Fruit fly (Drosophila melanogaster) whole organism, prepupa: Measurements from ENCODE around the gene CG17929.
A peak's percentile ranks its signal among the peaks of the same experiment; 100 is the strongest.

Source experiments
- CG10631 ChIP-seq: fragments of 200-800 bp; sonication (Bioruptor generic); optimal IDR thresholded peaks from 2 replicates; lab custom pipeline; 2016; ENCODE audit warnings: missing biosample characterization, missing genetic modification characterization
- CG10669 ChIP-seq: fragments of 200-800 bp; sonication (Bioruptor generic); optimal IDR thresholded peaks from 3 replicates; lab custom pipeline; 2018; ENCODE audit warnings: missing biosample characterization, mild to moderate bottlenecking, missing genetic modification characterization, moderate library complexity
- CG11294 ChIP-seq: fragments of 200-800 bp; sonication (Bioruptor generic); IDR thresholded peaks from 2 replicates; pipeline ENCODE4 v1.3.6; 2022; ENCODE audit warnings: missing biosample characterization, missing genetic modification characterization
- CG11762 ChIP-seq: fragments of 200-800 bp; sonication (Bioruptor generic); optimal IDR thresholded peaks from 3 replicates; lab custom pipeline; 2016; ENCODE audit warnings: missing biosample characterization, missing genetic modification characterization; ENCODE audit not compliant: insufficient read depth
- CG15336 ChIP-seq: fragments of 200-800 bp; sonication (Bioruptor generic); IDR thresholded peaks from 2 replicates; pipeline ENCODE4 v1.3.6; 2022; ENCODE audit warnings: missing biosample characterization, missing genetic modification characterization
- CG16779 ChIP-seq: fragments of 200-800 bp; sonication (Bioruptor generic); optimal IDR thresholded peaks from 3 replicates; lab custom pipeline; 2017; ENCODE audit warnings: missing biosample characterization, mild to moderate bottlenecking, missing genetic modification characterization
- CG31627 ChIP-seq: fragments of 200-800 bp; sonication (Bioruptor generic); optimal IDR thresholded peaks from 3 replicates; lab custom pipeline; 2016; ENCODE audit warnings: missing biosample characterization, missing genetic modification characterization
- CG32006 ChIP-seq: fragments of 200-800 bp; sonication (Bioruptor generic); optimal IDR thresholded peaks from 3 replicates; lab custom pipeline; 2017; ENCODE audit warnings: missing biosample characterization, mild to moderate bottlenecking, missing genetic modification characterization
- CG34406 ChIP-seq: fragments of 200-800 bp; sonication (Bioruptor generic); optimal IDR thresholded peaks from 3 replicates; lab custom pipeline; 2016; ENCODE audit warnings: missing biosample characterization, missing genetic modification characterization
- CG3919 ChIP-seq: fragments of 200-800 bp; sonication (Bioruptor generic); optimal IDR thresholded peaks from 3 replicates; lab custom pipeline; 2016; ENCODE audit warnings: missing biosample characterization, missing genetic modification characterization
- CG4318 ChIP-seq: fragments of 200-800 bp; sonication (Bioruptor generic); optimal IDR thresholded peaks from 3 replicates; lab custom pipeline; 2017; ENCODE audit warnings: missing biosample characterization, mild to moderate bottlenecking, missing genetic modification characterization
- CG6163 ChIP-seq: fragments of 200-800 bp; sonication (Bioruptor generic); IDR thresholded peaks from 3 replicates; pipeline ENCODE4 v1.3.6; 2022; ENCODE audit warnings: missing biosample characterization, missing genetic modification characterization
- CG6276 ChIP-seq: fragments of 200-800 bp; sonication (Bioruptor generic); optimal IDR thresholded peaks from 2 replicates; lab custom pipeline; 2017; ENCODE audit warnings: missing biosample characterization, mild to moderate bottlenecking, missing genetic modification characterization
- CG6792 ChIP-seq: fragments of 200-800 bp; sonication (Bioruptor generic); optimal IDR thresholded peaks from 3 replicates; lab custom pipeline; 2016; ENCODE audit warnings: missing biosample characterization, missing genetic modification characterization
- CG6854 ChIP-seq: fragments of 200-800 bp; sonication (Bioruptor generic); optimal IDR thresholded peaks from 2 replicates; lab custom pipeline; 2017; ENCODE audit warnings: missing biosample characterization, mild to moderate bottlenecking, missing genetic modification characterization
- CG7368 ChIP-seq: fragments of 200-800 bp; sonication (Bioruptor generic); optimal IDR thresholded peaks from 3 replicates; lab custom pipeline; 2016; ENCODE audit warnings: missing biosample characterization, missing genetic modification characterization
- CG8119 ChIP-seq: fragments of 200-800 bp; sonication (Bioruptor generic); IDR thresholded peaks from 3 replicates; pipeline ENCODE4 v1.3.6; 2022; ENCODE audit warnings: missing biosample characterization, missing genetic modification characterization
- Eip75B ChIP-seq: fragments of 200-800 bp; sonication (Bioruptor generic); optimal IDR thresholded peaks from 3 replicates; lab custom pipeline; 2016; ENCODE audit warnings: missing biosample characterization, missing genetic modification characterization
- Eip78C ChIP-seq: fragments of 200-800 bp; sonication (Bioruptor generic); peaks from one replicate; lab custom pipeline; 2016; ENCODE audit warnings: missing biosample characterization, missing genetic modification characterization
- Ets21C ChIP-seq: fragments of 200-800 bp; sonication (Bioruptor generic); optimal IDR thresholded peaks from 3 replicates; lab custom pipeline; 2016; ENCODE audit warnings: missing biosample characterization, missing genetic modification characterization
- Ets96B ChIP-seq: fragments of 200-800 bp; optimal IDR thresholded peaks from 2 replicates; lab custom pipeline; 2019; ENCODE audit warnings: missing biosample characterization, mild to moderate bottlenecking, missing genetic modification characterization, moderate library complexity
- Gug ChIP-seq: fragments of 200-800 bp; sonication (Bioruptor generic); IDR thresholded peaks from 2 replicates; pipeline ENCODE4 v1.3.6; 2022; ENCODE audit warnings: missing biosample characterization, missing genetic modification characterization
- Hr38 ChIP-seq: sonication (Bioruptor generic); optimal IDR thresholded peaks from 2 replicates; lab custom pipeline; 2016; ENCODE audit warnings: missing biosample characterization, missing genetic modification characterization
- Hr4 ChIP-seq: fragments of 200-800 bp; sonication (Bioruptor generic); optimal IDR thresholded peaks from 3 replicates; lab custom pipeline; 2016; ENCODE audit warnings: missing biosample characterization, missing genetic modification characterization
- Lpt ChIP-seq: fragments of 200-800 bp; sonication (Bioruptor generic); optimal IDR thresholded peaks from 3 replicates; lab custom pipeline; 2016; ENCODE audit warnings: missing biosample characterization, missing genetic modification characterization
- Met ChIP-seq: fragments of 200-800 bp; sonication (Bioruptor generic); optimal IDR thresholded peaks from 3 replicates; lab custom pipeline; 2016; ENCODE audit warnings: missing biosample characterization, missing genetic modification characterization
- OdsH ChIP-seq: fragments of 200-800 bp; sonication (Bioruptor generic); optimal IDR thresholded peaks from 3 replicates; lab custom pipeline; 2016; ENCODE audit warnings: missing biosample characterization, missing genetic modification characterization
- Smox ChIP-seq: fragments of 200-800 bp; sonication (Bioruptor generic); optimal IDR thresholded peaks from 3 replicates; lab custom pipeline; 2016; ENCODE audit warnings: missing biosample characterization, missing genetic modification characterization
- Sox102F ChIP-seq: fragments of 200-800 bp; sonication (Bioruptor generic); optimal IDR thresholded peaks from 2 replicates; lab custom pipeline; 2016; ENCODE audit warnings: missing biosample characterization, mild to moderate bottlenecking, missing genetic modification characterization
- Sox14 ChIP-seq: fragments of 200-800 bp; sonication (Bioruptor generic); optimal IDR thresholded peaks from 3 replicates; lab custom pipeline; 2016; ENCODE audit warnings: missing biosample characterization, missing genetic modification characterization
- Sox15 ChIP-seq: fragments of 200-800 bp; sonication (Bioruptor generic); optimal IDR thresholded peaks from 3 replicates; lab custom pipeline; 2016; ENCODE audit warnings: missing biosample characterization, missing genetic modification characterization
- achi ChIP-seq: fragments of 200-800 bp; sonication (Bioruptor generic); optimal IDR thresholded peaks from 3 replicates; lab custom pipeline; 2016; ENCODE audit warnings: missing biosample characterization, missing genetic modification characterization
- acj6 ChIP-seq: fragments of 200-800 bp; sonication (Bioruptor generic); optimal IDR thresholded peaks from 3 replicates; lab custom pipeline; 2016; ENCODE audit warnings: missing biosample characterization, missing genetic modification characterization
- cyc ChIP-seq: fragments of 200-800 bp; sonication (Bioruptor generic); optimal IDR thresholded peaks from 3 replicates; lab custom pipeline; 2016; ENCODE audit warnings: missing biosample characterization, missing genetic modification characterization
- dsx ChIP-seq: fragments of 200-800 bp; optimal IDR thresholded peaks from 3 replicates; lab custom pipeline; 2019; ENCODE audit warnings: missing biosample characterization, mild to moderate bottlenecking, missing genetic modification characterization, moderate library complexity; ENCODE audit not compliant: poor library complexity, severe bottlenecking
- eg ChIP-seq: fragments of 200-800 bp; sonication (Bioruptor generic); IDR thresholded peaks from 3 replicates; pipeline ENCODE4 v1.3.6; 2022; ENCODE audit warnings: missing biosample characterization, missing genetic modification characterization
- esn ChIP-seq: fragments of 200-800 bp; sonication (Bioruptor generic); optimal IDR thresholded peaks from 2 replicates; lab custom pipeline; 2016; ENCODE audit warnings: missing biosample characterization, mild to moderate bottlenecking, missing genetic modification characterization, moderate library complexity
- fd59A ChIP-seq: fragments of 200-800 bp; sonication (Bioruptor generic); optimal IDR thresholded peaks from 2 replicates; lab custom pipeline; 2017; ENCODE audit warnings: missing biosample characterization, mild to moderate bottlenecking, missing genetic modification characterization, missing genetic modification reagents
- fkh ChIP-seq: fragments of 200-800 bp; sonication (Bioruptor generic); optimal IDR thresholded peaks from 3 replicates; lab custom pipeline; 2017; ENCODE audit warnings: missing biosample characterization, mild to moderate bottlenecking, missing genetic modification characterization, moderate library complexity
- lz ChIP-seq: fragments of 200-800 bp; sonication (Bioruptor generic); optimal IDR thresholded peaks from 3 replicates; lab custom pipeline; 2016; ENCODE audit warnings: missing biosample characterization, missing genetic modification characterization
- net ChIP-seq: fragments of 200-800 bp; sonication (Bioruptor generic); optimal IDR thresholded peaks from 3 replicates; lab custom pipeline; 2016; ENCODE audit warnings: missing biosample characterization, missing genetic modification characterization
- pdm3 ChIP-seq: fragments of 200-800 bp; sonication (Bioruptor generic); optimal IDR thresholded peaks from 3 replicates; lab custom pipeline; 2016; ENCODE audit warnings: missing biosample characterization, missing genetic modification characterization
- salr ChIP-seq, 2 experiments: fragments of 200-800 bp; sonication (Bioruptor generic); optimal IDR thresholded peaks; 3 replicates each; lab custom pipeline; 2016 to 2018; ENCODE audit warnings: missing biosample characterization in 2 of 2, missing genetic modification characterization in 2 of 2, mild to moderate bottlenecking in 1 of 2
- ss ChIP-seq, 2 experiments: fragments of 200-800 bp; sonication (Bioruptor generic); optimal IDR thresholded peaks; 2 replicates in 1 of 2; 3 replicates in 1 of 2; lab custom pipeline; 2017 to 2018; ENCODE audit warnings: mild to moderate bottlenecking in 2 of 2, missing biosample characterization in 2 of 2, missing genetic modification characterization in 2 of 2, moderate library complexity in 1 of 2
- topi ChIP-seq: fragments of 200-800 bp; sonication (Bioruptor generic); optimal IDR thresholded peaks from 3 replicates; lab custom pipeline; 2016; ENCODE audit warnings: missing biosample characterization, missing genetic modification characterization
- vri ChIP-seq: fragments of 200-800 bp; sonication (Bioruptor generic); optimal IDR thresholded peaks from 3 replicates; lab custom pipeline; 2016; ENCODE audit warnings: missing biosample characterization, mild to moderate bottlenecking, missing genetic modification characterization

CG17929 gene

dm6 chr3R:16335438-16336073 lies 10.3 kb downstream of the CG17929 start (continued):
- no peak for TF ChIP-seq OdsH (GFP tag; lab: Kevin White, UChicago)
- no peak for TF ChIP-seq CG6792 (GFP tag; lab: Kevin White, UChicago)
- TF ChIP-seq Hr38 (GFP tag; lab: Kevin White, UChicago), result no peak
- TF ChIP-seq eg, result 0 out of 3 replicates have a peak, but pooled peaks have one; percentile 20
- peak in 1 of 2 experiments; percentile 28 for TF ChIP-seq ss (GFP tag; optimal IDR thresholded peaks at IDR 0.05; lab: Kevin White, UChicago)
- no peak for TF ChIP-seq Sox15
- no peak for TF ChIP-seq Eip75B (GFP tag; lab: Kevin White, UChicago)
- no peak for TF ChIP-seq Ets21C
- no peak for TF ChIP-seq salr (GFP tag; optimal IDR thresholded peaks at IDR 0.05; lab: Kevin White, UChicago)
- no peak for TF ChIP-seq CG10669 (GFP tag; lab: Kevin White, UChicago)
- TF ChIP-seq CG6854 (GFP tag; lab: Kevin White, UChicago), result no peak
- 0 out of 3 replicates have a peak, but pooled peaks have one; percentile 10 for TF ChIP-seq CG6163 (GFP tag; lab: Robert Waterston, UW)

- peak; percentile 62 for TF ChIP-seq lz (GFP tag; lab: Kevin White, UChicago)
- TF ChIP-seq CG3919 (GFP tag; lab: Kevin White, UChicago), result peak; percentile 18
- peak; percentile 55; the same call in 2 of the 3 replicates for TF ChIP-seq CG8119
- peak; percentile 66 for TF ChIP-seq esn
- no peak for TF ChIP-seq CG11294 (GFP tag; lab: Robert Waterston, UW)
- peak; percentile 70 for TF ChIP-seq CG4318 (GFP tag; lab: Kevin White, UChicago)
- TF ChIP-seq CG32006 (GFP tag; lab: Kevin White, UChicago), result peak; percentile 90
- TF ChIP-seq Lpt (GFP tag; lab: Kevin White, UChicago), result peak; percentile 10
- TF ChIP-seq vri (GFP tag; lab: Kevin White, UChicago), result no peak
- peak; percentile 83 for TF ChIP-seq Hr4 (GFP tag; lab: Kevin White, UChicago)
- peak; percentile 57 for TF ChIP-seq Smox (GFP tag; lab: Kevin White, UChicago)
- peak; percentile 31 for TF ChIP-seq CG6792 (GFP tag; lab: Kevin White, UChicago)
- TF ChIP-seq salr (GFP tag; optimal IDR thresholded peaks at IDR 0.05; lab: Kevin White, UChicago), result peak in 1 of 2 experiments; percentile 60
- TF ChIP-seq Met (GFP tag; lab: Kevin White, UChicago), result peak; percentile 70
- TF ChIP-seq achi, result peak; percentile 17
- TF ChIP-seq CG34406 (GFP tag; lab: Kevin White, UChicago), result peak; percentile 28
- TF ChIP-seq topi (GFP tag; lab: Kevin White, UChicago), result peak; percentile 56
- no peak for TF ChIP-seq dsx
- TF ChIP-seq net (GFP tag; lab: Kevin White, UChicago), result peak; percentile 45
- TF ChIP-seq Ets96B (tag; lab: Kevin White, UChicago), result no peak
- TF ChIP-seq fd59A (GFP tag; lab: Kevin White, UChicago), result no peak
- TF ChIP-seq Eip78C (GFP tag; lab: Kevin White, UChicago), result peak; percentile 94
- no peak for TF ChIP-seq CG16779 (tag; lab: Kevin White, UChicago)
- TF ChIP-seq fkh (GFP tag; lab: Kevin White, UChicago), result peak; percentile 22
- TF ChIP-seq Sox102F, result no peak
- peak; percentile 71 for TF ChIP-seq CG6276 (GFP tag; lab: Kevin White, UChicago)
- peak; percentile 64 for TF ChIP-seq OdsH (GFP tag; lab: Kevin White, UChicago)
- peak; percentile 15 for TF ChIP-seq acj6 (GFP tag; lab: Kevin White, UChicago)
- TF ChIP-seq Sox14 (GFP tag; lab: Kevin White, UChicago), result peak; percentile 38
- peak; percentile 34 for TF ChIP-seq Ets21C
- TF ChIP-seq cyc, result peak; percentile 39
- TF ChIP-seq CG11762 (GFP tag; lab: Kevin White, UChicago), result peak; percentile 27
- TF ChIP-seq CG15336 (GFP tag; lab: Robert Waterston, UW), result peak; percentile 51; the same call in 1 of the 2 replicates
- peak; percentile 4 for TF ChIP-seq CG10669 (GFP tag; lab: Kevin White, UChicago)
- no peak for TF ChIP-seq Sox15
- peak; percentile 53 for TF ChIP-seq pdm3 (GFP tag; lab: Kevin White, UChicago)
- TF ChIP-seq eg, result 0 out of 3 replicates have a peak, but pooled peaks have one; percentile 43
- no peak for TF ChIP-seq CG7368
- no peak for TF ChIP-seq Gug (GFP tag; lab: Robert Waterston, UW)
- TF ChIP-seq CG10631, result peak; percentile 38
- TF ChIP-seq CG31627 (GFP tag; lab: Kevin White, UChicago), result peak; percentile 46
Observed at dm6 chr3R:16336327-16337052, 11.2 kb downstream of the CG17929 start.
